Worm (Caenorhabditis elegans): ENCODE results near the gene F25G6.8.

- TF ChIP-seq fos-1 (tag; optimal IDR thresholded peaks at IDR 0.05) = no peak
- TF ChIP-seq rnt-1 (tag; optimal IDR thresholded peaks at IDR 0.05) = no peak
- TF ChIP-seq snpc-4 (tag; optimal IDR thresholded peaks at IDR 0.05) = no peak
- TF ChIP-seq aly-2 (tag; optimal IDR thresholded peaks at IDR 0.05) = no peak
- no peak for TF ChIP-seq nhr-77 (tag; optimal IDR thresholded peaks at IDR 0.05)
- no peak for TF ChIP-seq ztf-4 (tag; optimal IDR thresholded peaks at IDR 0.05)
These were observed at the start of gene F25G6.8 for ce11 chrV:8565075-8565474.

Data from whole organism, L1 larva.